Worm (Caenorhabditis elegans) whole organism, young adult: ENCODE data around the gene srw-109.
A peak's percentile ranks its signal among the peaks of the same experiment; 100 is the strongest.

Source experiments
- B0019.2 ChIP-seq: fragments of 200-800 bp; sonication (Bioruptor generic); conservative IDR thresholded peaks from 2 replicates; pipeline ENCODE4 v1.3.6; 2022; ENCODE audit warnings: missing genetic modification reagents, missing genetic modification characterization, missing compliant biosample characterization
- D2030.7 ChIP-seq: fragments of 200-800 bp; sonication (Bioruptor generic); IDR thresholded peaks from 2 replicates; pipeline ENCODE4 v1.3.6; 2022; ENCODE audit warnings: missing genetic modification reagents, missing genetic modification characterization, missing compliant biosample characterization
- F10E7.11 ChIP-seq: sonication (generic microtip); optimal IDR thresholded peaks from 2 replicates; lab custom pipeline; 2017; ENCODE audit warnings: mild to moderate bottlenecking, missing genetic modification characterization, moderate library complexity, missing compliant biosample characterization
- F55B11.4 ChIP-seq: sonication (generic microtip); optimal IDR thresholded peaks from 2 replicates; lab custom pipeline; 2016; ENCODE audit warnings: missing compliant biosample characterization, missing genetic modification characterization, borderline replicate concordance; ENCODE audit not compliant: insufficient read depth
- T26A5.8 ChIP-seq: sonication (generic microtip); optimal IDR thresholded peaks from 2 replicates; lab custom pipeline; 2016; ENCODE audit warnings: missing genetic modification characterization, missing compliant biosample characterization
- Y53F4B.3 ChIP-seq: fragments of 200-800 bp; sonication (Bioruptor generic); IDR thresholded peaks from 2 replicates; pipeline ENCODE4 v1.3.6; 2022; ENCODE audit warnings: missing genetic modification reagents, missing genetic modification characterization, missing compliant biosample characterization
- Y56A3A.18 ChIP-seq: fragments of 200-800 bp; sonication (Bioruptor generic); IDR thresholded peaks from 2 replicates; pipeline ENCODE4 v1.3.6; 2022; ENCODE audit warnings: missing genetic modification reagents, missing genetic modification characterization, missing compliant biosample characterization
- Y67H2A.10 ChIP-seq: fragments of 200-800 bp; sonication (Bioruptor generic); conservative IDR thresholded peaks from 2 replicates; pipeline ENCODE4 v1.3.6; 2022; ENCODE audit warnings: missing genetic modification reagents, missing genetic modification characterization, missing compliant biosample characterization
- Y79H2A.3 ChIP-seq: fragments of 200-800 bp; sonication (Bioruptor generic); conservative IDR thresholded peaks from 2 replicates; pipeline ENCODE4 v1.3.6; 2022; ENCODE audit warnings: missing genetic modification reagents, missing genetic modification characterization, missing compliant biosample characterization
- ZK185.1 ChIP-seq: sonication (generic microtip); optimal IDR thresholded peaks from 2 replicates; lab custom pipeline; 2016; ENCODE audit warnings: mild to moderate bottlenecking, missing genetic modification characterization, missing compliant biosample characterization; ENCODE audit not compliant: poor library complexity, severe bottlenecking
- akir-1 ChIP-seq: fragments of 200-800 bp; sonication (Bioruptor generic); optimal IDR thresholded peaks from 2 replicates; lab custom pipeline; 2018; ENCODE audit warnings: mild to moderate bottlenecking, missing genetic modification characterization, moderate library complexity, missing compliant biosample characterization
- aptf-2 ChIP-seq: fragments of 200-800 bp; sonication (Bioruptor generic); conservative IDR thresholded peaks from 2 replicates; pipeline ENCODE4 v1.3.6; 2022; ENCODE audit warnings: missing genetic modification reagents, missing genetic modification characterization, missing compliant biosample characterization
- aptf-3 ChIP-seq: fragments of 200-800 bp; sonication (Bioruptor generic); IDR thresholded peaks from 2 replicates; pipeline ENCODE4 v1.3.6; 2022; ENCODE audit warnings: missing genetic modification characterization, missing compliant biosample characterization
- cebp-2 ChIP-seq: fragments of 200-800 bp; sonication (Bioruptor generic); IDR thresholded peaks from 2 replicates; pipeline ENCODE4 v1.3.6; 2022; ENCODE audit warnings: missing genetic modification characterization, missing compliant biosample characterization
- ceh-100 ChIP-seq: fragments of 200-800 bp; sonication (Bioruptor generic); IDR thresholded peaks from 2 replicates; pipeline ENCODE4 v1.3.6; 2022; ENCODE audit warnings: missing genetic modification reagents, missing genetic modification characterization, missing compliant biosample characterization
- ceh-91 ChIP-seq: fragments of 200-800 bp; sonication (Bioruptor generic); IDR thresholded peaks from 2 replicates; pipeline ENCODE4 v1.3.6; 2022; ENCODE audit warnings: missing genetic modification reagents, missing genetic modification characterization, missing compliant biosample characterization
- egrh-3 ChIP-seq: fragments of 200-800 bp; sonication (Bioruptor generic); IDR thresholded peaks from 2 replicates; pipeline ENCODE4 v1.3.6; 2022; ENCODE audit warnings: missing genetic modification reagents, missing genetic modification characterization, missing compliant biosample characterization
- him-1 ChIP-seq: sonication (generic microtip); optimal IDR thresholded peaks from 2 replicates; lab custom pipeline; 2016; ENCODE audit warnings: missing genotype, missing genetic modification reagents, missing genetic modification characterization, missing compliant biosample characterization
- hlh-26 ChIP-seq: fragments of 200-800 bp; sonication (Bioruptor generic); conservative IDR thresholded peaks from 2 replicates; pipeline ENCODE4 v1.3.6; 2022; ENCODE audit warnings: missing genetic modification reagents, missing genetic modification characterization, missing compliant biosample characterization
- hsf-1 ChIP-seq: fragments of 200-800 bp; sonication (Bioruptor generic); IDR thresholded peaks from 2 replicates; pipeline ENCODE4 v1.3.6; 2022; ENCODE audit warnings: missing genetic modification reagents, missing genetic modification characterization, missing compliant biosample characterization
- lin-35 ChIP-seq, 3 experiments: fragments of 150-350 bp in 2 of 3; sonication (generic microtip) in 1 of 3; optimal IDR thresholded peaks; 2 replicates each; lab custom pipeline; 2014 to 2018; ENCODE audit warnings: missing biosample characterization in 3 of 3, missing genetic modification characterization in 3 of 3, missing genetic modification reagents in 3 of 3
- madf-3 ChIP-seq: fragments of 200-800 bp; sonication (Bioruptor generic); IDR thresholded peaks from 2 replicates; pipeline ENCODE4 v1.3.6; 2022; ENCODE audit warnings: missing genetic modification reagents, missing genetic modification characterization, missing compliant biosample characterization
- mcd-1 ChIP-seq: fragments of 200-800 bp; sonication (Bioruptor generic); IDR thresholded peaks from 2 replicates; pipeline ENCODE4 v1.3.6; 2022; ENCODE audit warnings: missing genetic modification reagents, missing genetic modification characterization, missing compliant biosample characterization
- mel-28 ChIP-seq: sonication (generic microtip); optimal IDR thresholded peaks from 2 replicates; lab custom pipeline; 2016; ENCODE audit warnings: borderline replicate concordance, mild to moderate bottlenecking, missing genetic modification characterization, missing compliant biosample characterization
- nfyb-1 ChIP-seq: fragments of 200-800 bp; sonication (Bioruptor generic); IDR thresholded peaks from 2 replicates; pipeline ENCODE4 v1.3.6; 2022; ENCODE audit warnings: missing genetic modification reagents, missing genetic modification characterization, missing compliant biosample characterization
- nhr-179 ChIP-seq: sonication (generic microtip); optimal IDR thresholded peaks from 2 replicates; lab custom pipeline; 2016; ENCODE audit warnings: mild to moderate bottlenecking, missing genetic modification characterization, missing compliant biosample characterization
- pbrm-1 ChIP-seq: fragments of 200-800 bp; sonication (Bioruptor generic); IDR thresholded peaks from 2 replicates; pipeline ENCODE4 v1.3.6; 2022; ENCODE audit warnings: missing genetic modification reagents, missing genetic modification characterization, missing compliant biosample characterization
- rpc-1 ChIP-seq, 2 experiments: fragments of 150-350 bp in 1 of 2; sonication (generic microtip) in 1 of 2; optimal IDR thresholded peaks; 2 replicates each; lab custom pipeline; 2014 to 2018; ENCODE audit warnings: missing biosample characterization in 1 of 2, missing genetic modification characterization in 1 of 2, missing genetic modification reagents in 1 of 2, missing genotype in 1 of 2
- sea-2 ChIP-seq: fragments of 200-800 bp; sonication (Bioruptor generic); IDR thresholded peaks from 2 replicates; pipeline ENCODE4 v1.3.6; 2022; ENCODE audit warnings: missing genetic modification characterization, missing compliant biosample characterization
- snpc-4 ChIP-seq, 5 experiments: fragments of 150-350 bp in 1 of 5; sonication (generic microtip) in 4 of 5; optimal IDR thresholded peaks; 2 replicates each; lab custom pipeline; 2014 to 2018; ENCODE audit warnings: missing genetic modification characterization in 5 of 5, missing biosample characterization in 3 of 5, antibody characterized with exemption in 2 of 5, mild to moderate bottlenecking in 2 of 5, missing compliant biosample characterization in 2 of 5, missing genotype in 2 of 5, moderate library complexity in 2 of 5, missing genetic modification reagents in 1 of 5
- xnd-1 ChIP-seq: sonication (generic microtip); optimal IDR thresholded peaks from 2 replicates; lab custom pipeline; 2016; ENCODE audit warnings: missing genotype, missing genetic modification reagents, missing genetic modification characterization, missing compliant biosample characterization
- ztf-25 ChIP-seq: fragments of 200-800 bp; sonication (Bioruptor generic); IDR thresholded peaks from 2 replicates; pipeline ENCODE4 v1.3.6; 2022; ENCODE audit warnings: missing genetic modification reagents, missing genetic modification characterization, missing compliant biosample characterization
- ztf-28 ChIP-seq: fragments of 200-800 bp; sonication (Bioruptor generic); IDR thresholded peaks from 2 replicates; pipeline ENCODE4 v1.3.6; 2022; ENCODE audit warnings: missing genetic modification reagents, missing genetic modification characterization, missing compliant biosample characterization

The srw-109 gene

DNA sequence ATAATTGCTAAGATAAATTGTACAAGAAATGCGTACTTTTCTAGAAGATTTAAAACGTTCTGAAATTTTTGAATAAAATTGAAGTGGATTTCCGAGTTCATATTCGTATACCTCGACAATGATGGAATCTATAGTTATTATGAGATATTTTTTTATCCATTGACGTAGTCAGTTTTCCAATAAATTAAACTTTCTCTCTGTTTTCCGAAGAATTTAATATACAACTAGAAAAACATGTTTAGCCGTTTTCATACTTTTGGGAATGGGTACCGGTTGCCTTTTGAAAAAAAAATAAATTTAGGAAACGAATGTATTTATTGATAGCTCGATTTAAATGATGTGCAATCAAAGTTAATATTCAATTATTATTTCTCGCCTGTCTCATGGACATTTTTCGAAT is at the start of gene srw-109:
TSS of gene srw-109 (minus strand) at position 101 of the 400 bp plus-strand sequence.
- TF ChIP-seq F10E7.11 (tag; lab: Kevin White, UChicago), result no peak
- TF ChIP-seq sea-2 (GFP tag; lab: Robert Waterston, UW), result no peak
- no peak for TF ChIP-seq Y56A3A.18 (GFP tag; lab: Robert Waterston, UW)
- TF ChIP-seq cebp-2 (GFP tag; lab: Robert Waterston, UW), result no peak
- TF ChIP-seq nhr-179, result no peak
- TF ChIP-seq B0019.2 (GFP tag; lab: Robert Waterston, UW), result no peak
- no peak for TF ChIP-seq nfyb-1 (GFP tag; lab: Robert Waterston, UW)
- TF ChIP-seq mcd-1, result no peak

- TF ChIP-seq ceh-91 (GFP tag; lab: Robert Waterston, UW) (peak; percentile 44; the same call in 1 of the 2 replicates), hsf-1 (0 out of 2 replicates have a peak, but pooled peaks have one; percentile 35), Y53F4B.3 (GFP tag; lab: Robert Waterston, UW) (peak; percentile 99; the same call in 1 of the 2 replicates), egrh-3 (GFP tag; lab: Robert Waterston, UW) (peak; percentile 92), madf-3 (GFP tag; lab: Robert Waterston, UW) (peak; percentile 74; the same call in 1 of the 2 replicates)
- TF ChIP-seq, all 124 proteins: peak for 5; not testable (repeated sequence) for 119
Measured at ce11 chrV:658140-658539, 49.4 kb upstream of the srw-109 start.

ce11 chrV:657678-658077 is 48.9 kb upstream of the srw-109 start, which contains the start of gene srh-246:
TSS of gene srh-246 (minus strand) at chrV:657778.
- TF ChIP-seq akir-1 (no peak), Y56A3A.18 (GFP tag; lab: Robert Waterston, UW) (no peak), hlh-26 (GFP tag; lab: Robert Waterston, UW) (no peak), B0019.2 (GFP tag; lab: Robert Waterston, UW) (no peak)

DNA sequence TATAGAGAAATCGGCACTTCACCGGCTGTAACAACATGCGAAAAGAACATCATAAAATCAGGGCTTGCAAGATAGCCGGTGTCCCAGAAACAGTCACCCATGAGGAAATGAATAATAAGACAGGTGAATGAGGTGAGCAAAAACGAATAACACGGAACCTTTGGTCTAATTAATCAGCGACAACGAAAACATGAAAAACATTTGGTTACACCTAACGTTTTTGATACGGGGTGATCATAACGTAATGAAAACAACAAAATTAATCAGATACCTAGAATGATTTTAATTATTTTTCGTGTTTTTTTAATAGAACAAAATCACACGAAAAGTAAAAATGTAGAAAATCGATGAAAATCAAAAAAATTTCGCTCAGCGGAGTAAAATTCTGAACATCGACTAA is 47.1 kb upstream of the srw-109 start, which contains the start of gene srh-245:
TSS of gene srh-245 (minus strand) at position 101 of the 400 bp plus-strand sequence.
- TF ChIP-seq ztf-28, result no peak
- TF ChIP-seq Y53F4B.3 (GFP tag; lab: Robert Waterston, UW), result no peak
- no peak for TF ChIP-seq Y79H2A.3
- TF ChIP-seq ZK185.1 (tag; lab: Kevin White, UChicago), result no peak
- TF ChIP-seq xnd-1 (tag; lab: Kevin White, UChicago), result no peak
- TF ChIP-seq Y67H2A.10 (GFP tag; lab: Robert Waterston, UW), result no peak

ce11 chrV:654402-654801 is 45.7 kb upstream of the srw-109 start, which contains the start of gene srj-6:
TSS of gene srj-6 (minus strand) at chrV:654502.
- no peak for TF ChIP-seq aptf-3 (GFP tag; lab: Robert Waterston, UW)
- TF ChIP-seq D2030.7, result no peak
- no peak for TF ChIP-seq pbrm-1
- TF ChIP-seq aptf-2, result no peak
- no peak for TF ChIP-seq him-1 (tag; lab: Kevin White, UChicago)
- TF ChIP-seq ceh-100 (GFP tag; lab: Robert Waterston, UW), result no peak
- no peak for TF ChIP-seq T26A5.8 (tag; lab: Kevin White, UChicago)
- no peak for TF ChIP-seq lin-35 (GFP tag; optimal IDR thresholded peaks at IDR 0.05; lab: Kevin White, UChicago)
- TF ChIP-seq Y67H2A.10 (GFP tag; lab: Robert Waterston, UW), result no peak
- no peak for TF ChIP-seq rpc-1 (optimal IDR thresholded peaks at IDR 0.05; lab: Kevin White, UChicago)
- no peak for TF ChIP-seq rpc-1 (tag; optimal IDR thresholded peaks at IDR 0.05; lab: Kevin White, UChicago)
- no peak for TF ChIP-seq nfyb-1 (GFP tag; lab: Robert Waterston, UW)
- no peak for TF ChIP-seq ztf-25 (GFP tag; lab: Robert Waterston, UW)
- no peak for TF ChIP-seq mel-28 (tag; lab: Kevin White, UChicago)
- no peak for TF ChIP-seq nhr-179
- TF ChIP-seq cebp-2 (GFP tag; lab: Robert Waterston, UW), result no peak
- TF ChIP-seq F55B11.4 (tag; lab: Kevin White, UChicago), result no peak
- no peak for TF ChIP-seq sea-2 (GFP tag; lab: Robert Waterston, UW)
- TF ChIP-seq snpc-4 (GFP tag; optimal IDR thresholded peaks at IDR 0.05; lab: Kevin White, UChicago), result no peak
- no peak for TF ChIP-seq snpc-4 (tag; optimal IDR thresholded peaks at IDR 0.05; lab: Kevin White, UChicago)
